Worm (Caenorhabditis elegans) whole organism, late embryonic: ENCODE results near the gene arrd-18.

Source experiments
- C08G9.2 ChIP-seq: sonication (generic microtip); optimal IDR thresholded peaks from 2 replicates; lab custom pipeline; 2016; ENCODE audit warnings: mild to moderate bottlenecking, missing genetic modification characterization, moderate library complexity, missing compliant biosample characterization
- nhr-11 ChIP-seq: fragments of 150-350 bp; optimal IDR thresholded peaks from 2 replicates; lab custom pipeline; 2014; ENCODE audit warnings: missing biosample characterization, missing genetic modification characterization
- pros-1 ChIP-seq: fragments of 150-350 bp; optimal IDR thresholded peaks from 2 replicates; lab custom pipeline; 2014; ENCODE audit warnings: missing biosample characterization, missing genetic modification reagents, missing genetic modification characterization
- sox-2 ChIP-seq: fragments of 200-800 bp; sonication (Bioruptor generic); IDR thresholded peaks from 2 replicates; pipeline ENCODE4 v1.3.6; 2022; ENCODE audit warnings: missing genetic modification reagents, missing genetic modification characterization, missing compliant biosample characterization

DNA sequence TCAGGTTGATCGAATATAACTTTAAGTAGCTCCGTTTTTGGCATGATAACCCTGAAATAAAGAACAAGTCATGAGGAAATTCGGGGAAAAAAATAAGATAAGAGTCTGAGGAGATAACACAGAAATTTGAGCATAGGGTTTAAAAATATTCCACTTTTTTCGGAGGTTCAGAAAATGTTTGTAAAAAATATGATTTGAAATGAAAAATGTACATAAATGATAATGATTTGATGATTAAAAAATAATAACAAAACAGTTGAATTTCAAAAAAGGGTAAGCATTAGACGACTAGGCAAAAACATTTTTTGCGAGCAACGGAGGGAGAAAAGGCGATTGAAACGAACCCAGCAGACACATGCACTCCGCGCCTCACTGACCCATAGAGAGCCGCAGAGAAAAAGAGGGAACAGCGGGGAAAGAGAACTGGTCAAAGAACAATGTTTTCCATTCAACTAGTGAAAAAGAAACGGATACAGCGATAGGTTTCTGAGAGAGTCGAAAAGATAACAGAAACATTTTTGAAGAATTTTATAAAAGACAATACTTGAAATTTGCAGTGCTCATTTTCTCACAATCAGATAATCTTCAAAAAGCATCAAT is at the start of gene arrd-18:
- TF ChIP-seq nhr-11 (tag; lab: Kevin White, UChicago), result no peak
- TF ChIP-seq C08G9.2, result no peak
- no peak for TF ChIP-seq sox-2 (GFP tag; lab: Robert Waterston, UW)
- TF ChIP-seq pros-1 (tag; lab: Kevin White, UChicago), result no peak
